Fruit fly (Drosophila melanogaster): ENCODE data around the gene CG14710.

DNA sequence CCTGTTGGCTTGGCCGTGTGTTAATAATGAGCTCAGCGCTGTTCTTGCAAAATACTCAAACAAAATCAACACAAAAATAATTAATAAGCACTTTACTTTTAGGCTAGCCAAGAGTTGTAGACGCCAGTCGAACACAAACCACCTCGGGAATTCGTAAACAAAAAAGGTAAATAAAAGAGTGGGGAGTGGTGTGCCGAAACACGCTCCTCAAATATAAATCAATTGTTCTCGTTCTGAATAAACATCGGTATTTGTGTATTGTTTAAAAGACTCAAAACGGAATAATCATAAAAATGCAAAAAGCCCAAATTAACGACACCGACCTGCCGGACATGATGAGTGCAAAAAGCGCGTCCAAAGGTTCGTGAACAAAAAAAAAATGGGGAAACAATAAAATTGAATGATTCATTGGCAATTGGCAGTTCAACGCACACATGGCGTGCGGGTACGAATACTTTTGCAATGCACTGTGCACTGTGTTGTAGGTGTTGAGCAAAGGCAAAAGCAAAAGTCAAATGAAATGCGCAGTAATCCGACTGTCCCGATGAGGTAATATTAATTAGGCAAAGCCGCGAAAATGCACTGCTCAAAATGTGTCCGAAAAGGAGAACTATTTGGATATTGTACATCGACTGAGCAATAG lies 20.2 kb downstream of the CG14710 start:
- TF ChIP-seq CG4496 (GFP tag; IDR thresholded peaks at IDR 0.05) (no peak), fd96Ca (GFP tag; IDR thresholded peaks at IDR 0.05) (no peak), Ets98B (GFP tag; IDR thresholded peaks at IDR 0.05) (no peak), EcR (GFP tag; optimal IDR thresholded peaks at IDR 0.05) (no peak), gl (tag; optimal IDR thresholded peaks at IDR 0.05) (no peak), CG34367 (tag; optimal IDR thresholded peaks at IDR 0.05) (no peak), CG17806 (tag; optimal IDR thresholded peaks at IDR 0.05) (no peak), CG13204 (GFP tag; optimal IDR thresholded peaks at IDR 0.05) (no peak), Pif1B (GFP tag; optimal IDR thresholded peaks at IDR 0.05) (no peak), Pif1A (GFP tag; optimal IDR thresholded peaks at IDR 0.05) (no peak), CG12605 (GFP tag; IDR thresholded peaks at IDR 0.05) (no peak)

Data from whole organism, pupa.